Worm (Caenorhabditis elegans) whole organism, early embryonic: ENCODE results near the gene F35A5.8.

Experiments used
- B0310.2 ChIP-seq: sonication (generic microtip); optimal IDR thresholded peaks from 2 replicates; lab custom pipeline; 2016; ENCODE audit warnings: mild to moderate bottlenecking, missing genetic modification characterization, missing compliant biosample characterization
- aly-1 ChIP-seq: sonication (generic microtip); optimal IDR thresholded peaks from 2 replicates; lab custom pipeline; 2016; ENCODE audit warnings: missing genetic modification characterization, missing compliant biosample characterization
- ama-1 ChIP-seq: fragments of 150-350 bp; optimal IDR thresholded peaks from 2 replicates; lab custom pipeline; 2014
- ceh-13 ChIP-seq: fragments of 200-800 bp; sonication (Bioruptor generic); optimal IDR thresholded peaks from 2 replicates; lab custom pipeline; 2018; ENCODE audit warnings: mild to moderate bottlenecking, missing genetic modification characterization, missing compliant biosample characterization
- flt-1 ChIP-seq: fragments of 200-800 bp; sonication (Bioruptor generic); IDR thresholded peaks from 2 replicates; pipeline ENCODE4 v1.3.6; 2022; ENCODE audit warnings: missing genetic modification characterization, missing compliant biosample characterization
- hmbx-1 ChIP-seq: sonication (generic microtip); optimal IDR thresholded peaks from 2 replicates; lab custom pipeline; 2016; ENCODE audit warnings: mild to moderate bottlenecking, missing genetic modification characterization, missing compliant biosample characterization
- sea-1 ChIP-seq: fragments of 200-800 bp; sonication (Bioruptor generic); conservative IDR thresholded peaks from 2 replicates; pipeline ENCODE4 v1.3.6; 2022; ENCODE audit warnings: missing genetic modification characterization, missing compliant biosample characterization
- tbx-11 ChIP-seq: fragments of 200-800 bp; sonication (Bioruptor generic); IDR thresholded peaks from 2 replicates; pipeline ENCODE4 v1.3.6; 2022; ENCODE audit warnings: missing genetic modification characterization, missing compliant biosample characterization
- tbx-37 ChIP-seq: fragments of 200-800 bp; sonication (Bioruptor generic); conservative IDR thresholded peaks from 2 replicates; pipeline ENCODE4 v1.3.6; 2022; ENCODE audit warnings: missing genetic modification reagents, missing genetic modification characterization, missing compliant biosample characterization
- tra-4 ChIP-seq: sonication (generic microtip); optimal IDR thresholded peaks from 2 replicates; lab custom pipeline; 2017; ENCODE audit warnings: missing genetic modification characterization, missing compliant biosample characterization

DNA sequence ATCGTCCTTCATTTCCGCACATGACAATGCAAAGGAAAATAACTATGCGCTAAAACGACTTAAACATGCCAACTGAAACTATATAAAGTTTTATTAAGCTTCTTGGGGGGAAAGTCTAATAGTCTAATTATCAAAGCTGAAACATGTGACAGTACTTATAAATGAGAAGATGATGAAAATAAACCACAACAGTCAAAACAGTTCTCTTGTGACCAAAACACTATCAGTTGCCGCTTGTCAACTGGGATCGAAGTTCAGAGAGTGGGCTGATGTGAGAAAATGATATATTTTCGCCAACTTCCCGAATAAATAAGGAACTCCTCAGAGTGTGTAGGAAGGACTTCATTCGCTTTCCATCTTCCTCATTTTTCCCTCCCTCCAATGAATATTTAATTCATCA is 18.8 kb upstream of the F35A5.8 start:
- no peak for TF ChIP-seq sea-1 (GFP tag; lab: Robert Waterston, UW)
- TF ChIP-seq ama-1 (lab: Kevin White, UChicago) = no peak
- TF ChIP-seq flt-1 = no peak
- no peak for TF ChIP-seq tra-4 (tag; lab: Kevin White, UChicago)
- no peak for TF ChIP-seq ceh-13 (GFP tag; lab: Kevin White, UChicago)
- no peak for TF ChIP-seq hmbx-1 (tag; lab: Kevin White, UChicago)
- TF ChIP-seq B0310.2 (tag; lab: Kevin White, UChicago) = no peak
- TF ChIP-seq tbx-37 (GFP tag; lab: Robert Waterston, UW) = no peak
- TF ChIP-seq tbx-11 = no peak
- TF ChIP-seq aly-1 (tag; lab: Kevin White, UChicago) = no peak
